Fruit fly (Drosophila melanogaster): ENCODE data around the gene pico.
A peak's percentile ranks its signal among the peaks of the same experiment; 100 is the strongest.

DNA sequence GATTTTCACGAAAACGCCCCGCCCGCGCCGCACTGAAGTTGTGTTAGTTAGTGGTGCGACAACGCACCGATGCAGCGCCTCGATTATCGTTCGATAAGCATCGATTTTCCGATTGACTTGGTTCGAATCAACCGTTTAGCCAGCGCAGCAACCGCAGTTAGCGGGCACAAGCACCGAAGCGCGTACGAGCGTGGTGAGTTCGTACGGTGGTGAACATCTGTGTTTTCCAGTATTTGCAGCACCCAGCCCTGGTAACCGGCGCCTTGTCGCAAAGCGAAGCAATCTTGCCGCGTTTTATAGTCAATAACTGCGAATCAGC, at the start of gene pico, which contains the start of gene Nup205:
- TF ChIP-seq CG8478 (optimal IDR thresholded peaks at IDR 0.05): no peak
- TF ChIP-seq CTCF (optimal IDR thresholded peaks at IDR 0.05): peak; percentile 74 to 76

Data from S2 (cell line).